Worm (Caenorhabditis elegans) whole organism, L2 larva: ENCODE data around the gene ctsa-3.2.

ENCODE experiments used
- F13H6.1 ChIP-seq: sonication (generic microtip); optimal IDR thresholded peaks from 2 replicates; lab custom pipeline; 2016; ENCODE audit warnings: missing genetic modification characterization, missing compliant biosample characterization
- ama-1 ChIP-seq: fragments of 150-350 bp; optimal IDR thresholded peaks from 2 replicates; lab custom pipeline; 2018; ENCODE audit warnings: inconsistent platforms
- elt-3 ChIP-seq: sonication (generic microtip); optimal IDR thresholded peaks from 2 replicates; lab custom pipeline; 2017; ENCODE audit warnings: missing biosample characterization, missing genetic modification characterization
- fos-1 ChIP-seq: fragments of 150-350 bp; optimal IDR thresholded peaks from 2 replicates; lab custom pipeline; 2014; ENCODE audit warnings: missing biosample characterization, missing genetic modification characterization
- lsy-2 ChIP-seq, 2 experiments: fragments of 150-350 bp in 1 of 2; sonication (generic microtip) in 1 of 2; optimal IDR thresholded peaks; 2 replicates each; lab custom pipeline; 2014 to 2017; ENCODE audit warnings: missing biosample characterization in 2 of 2, missing genetic modification characterization in 2 of 2
- nhr-11 ChIP-seq: fragments of 150-350 bp; optimal IDR thresholded peaks from 2 replicates; lab custom pipeline; 2014; ENCODE audit warnings: missing biosample characterization, missing genetic modification characterization
- nhr-21 ChIP-seq: fragments of 150-350 bp; optimal IDR thresholded peaks from 2 replicates; lab custom pipeline; 2014; ENCODE audit warnings: missing biosample characterization, missing genetic modification characterization
- peb-1 ChIP-seq: fragments of 150-350 bp; optimal IDR thresholded peaks from 2 replicates; lab custom pipeline; 2014; ENCODE audit warnings: missing biosample characterization, missing genetic modification characterization
- skn-1 ChIP-seq: sonication (generic microtip); optimal IDR thresholded peaks from 2 replicates; lab custom pipeline; 2017; ENCODE audit warnings: missing biosample characterization, missing genetic modification characterization
- snpc-4 ChIP-seq: fragments of 150-350 bp; optimal IDR thresholded peaks from 2 replicates; lab custom pipeline; 2014; ENCODE audit warnings: missing biosample characterization, missing genetic modification characterization
- unc-55 ChIP-seq: fragments of 150-350 bp; sonication (generic microtip); optimal IDR thresholded peaks from 3 replicates; lab custom pipeline; 2014; ENCODE audit warnings: missing biosample characterization, missing genetic modification reagents, missing genetic modification characterization
- unc-62 ChIP-seq: fragments of 150-350 bp; optimal IDR thresholded peaks from 2 replicates; lab custom pipeline; 2014; ENCODE audit warnings: missing biosample characterization, missing genetic modification reagents, missing genetic modification characterization
- zag-1 ChIP-seq: fragments of 150-350 bp; optimal IDR thresholded peaks from 2 replicates; lab custom pipeline; 2014; ENCODE audit warnings: missing biosample characterization, missing genetic modification characterization
- ztf-11 ChIP-seq: sonication (generic microtip); optimal IDR thresholded peaks from 2 replicates; lab custom pipeline; 2017; ENCODE audit warnings: missing biosample characterization, missing genetic modification characterization

DNA sequence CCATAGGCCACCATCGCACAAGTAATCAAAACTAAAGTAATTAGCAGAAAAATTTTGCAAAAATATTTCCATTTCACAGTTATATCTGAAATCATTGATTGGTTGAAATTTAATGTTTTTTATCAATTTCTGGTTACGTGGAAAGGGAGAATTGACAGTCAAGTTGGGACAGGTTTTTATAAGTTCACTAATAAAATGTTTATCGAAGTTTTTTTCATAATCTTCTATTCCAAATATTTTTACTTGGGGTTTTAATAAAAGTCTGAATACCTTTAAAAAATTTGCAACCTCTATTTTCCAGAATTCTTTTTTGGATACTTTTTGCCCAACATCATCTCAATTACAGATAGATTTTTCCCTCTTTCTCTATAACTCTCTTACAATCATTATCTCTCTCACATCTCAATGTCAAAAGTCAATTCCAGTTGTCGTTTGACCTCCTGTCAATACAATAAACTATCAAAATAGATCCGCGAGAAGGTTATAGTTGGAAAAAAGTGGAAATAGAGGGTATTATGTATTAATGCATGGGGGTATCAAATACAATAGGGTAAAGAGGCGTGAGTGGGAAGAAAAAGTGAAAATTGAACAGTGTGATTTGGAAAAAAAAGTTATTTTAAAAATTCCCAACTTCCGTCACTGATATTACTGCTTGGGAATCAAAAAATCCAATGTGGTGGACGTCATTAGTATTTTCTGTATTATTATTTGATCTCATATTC lies at the start of gene ctsa-3.2, which contains the start of gene chil-2:
- TF ChIP-seq unc-55 (GFP tag; lab: Kevin White, UChicago) (no peak), ama-1 (lab: Kevin White, UChicago) (no peak), nhr-11 (tag; lab: Kevin White, UChicago) (no peak), F13H6.1 (tag; lab: Kevin White, UChicago) (no peak), ztf-11 (tag; lab: Kevin White, UChicago) (no peak), snpc-4 (tag; lab: Kevin White, UChicago) (no peak), peb-1 (no peak), skn-1 (tag; lab: Kevin White, UChicago) (no peak), fos-1 (tag; lab: Kevin White, UChicago) (no peak), zag-1 (no peak), nhr-21 (tag; lab: Kevin White, UChicago) (no peak), lsy-2 (tag; optimal IDR thresholded peaks at IDR 0.05; lab: Kevin White, UChicago) (no peak), unc-62 (GFP tag; lab: Kevin White, UChicago) (no peak), elt-3 (no peak)
